Fruit fly (Drosophila melanogaster) whole organism, adult: ENCODE results near the gene CG14234.

Experiments
- CG11617 ChIP-seq: fragments of 200-800 bp; sonication (Bioruptor generic); optimal IDR thresholded peaks from 2 replicates; lab custom pipeline; 2017; ENCODE audit warnings: mild to moderate bottlenecking, missing biosample characterization, missing genetic modification reagents, missing genetic modification characterization
- CG12768 ChIP-seq: fragments of 200-800 bp; sonication (Bioruptor generic); optimal IDR thresholded peaks from 2 replicates; lab custom pipeline; 2017; ENCODE audit warnings: missing biosample characterization, missing genetic modification characterization, mild to moderate bottlenecking, moderate library complexity, missing genetic modification reagents
- CG14711 ChIP-seq: fragments of 200-800 bp; sonication (Bioruptor generic); optimal IDR thresholded peaks from 2 replicates; lab custom pipeline; 2018; ENCODE audit warnings: missing biosample characterization, mild to moderate bottlenecking, missing genetic modification characterization, moderate library complexity
- CG1620 ChIP-seq: fragments of 200-800 bp; sonication (Bioruptor generic); optimal IDR thresholded peaks from 2 replicates; lab custom pipeline; 2016; ENCODE audit warnings: missing biosample characterization, missing genetic modification characterization
- CG33017 ChIP-seq: fragments of 200-800 bp; sonication (Bioruptor generic); optimal IDR thresholded peaks from 2 replicates; lab custom pipeline; 2018; ENCODE audit warnings: missing biosample characterization, mild to moderate bottlenecking, missing genetic modification characterization, moderate library complexity
- CG5204 ChIP-seq: fragments of 200-800 bp; sonication (Bioruptor generic); optimal IDR thresholded peaks from 2 replicates; lab custom pipeline; 2016; ENCODE audit warnings: missing biosample characterization, missing genetic modification characterization
- CG7045 ChIP-seq: fragments of 200-800 bp; sonication (Bioruptor generic); optimal IDR thresholded peaks from 2 replicates; lab custom pipeline; 2017; ENCODE audit warnings: missing biosample characterization, mild to moderate bottlenecking, missing genetic modification characterization
- CG7101 ChIP-seq: fragments of 200-800 bp; sonication (Bioruptor generic); optimal IDR thresholded peaks from 2 replicates; lab custom pipeline; 2018; ENCODE audit warnings: missing biosample characterization, mild to moderate bottlenecking, missing genetic modification characterization, moderate library complexity
- Clk ChIP-seq: fragments of 200-800 bp; sonication (Bioruptor generic); optimal IDR thresholded peaks from 2 replicates; lab custom pipeline; 2017; ENCODE audit warnings: missing biosample characterization, missing genetic modification characterization
- Crg-1 ChIP-seq: fragments of 200-800 bp; sonication (Bioruptor generic); optimal IDR thresholded peaks from 2 replicates; lab custom pipeline; 2016; ENCODE audit warnings: missing biosample characterization, missing genetic modification characterization
- Hr96 ChIP-seq: fragments of 200-800 bp; sonication (Bioruptor generic); optimal IDR thresholded peaks from 2 replicates; lab custom pipeline; 2016; ENCODE audit warnings: missing biosample characterization, missing genetic modification characterization
- Mnt ChIP-seq: fragments of 200-800 bp; sonication (Bioruptor generic); optimal IDR thresholded peaks from 2 replicates; lab custom pipeline; 2016; ENCODE audit warnings: missing biosample characterization, mild to moderate bottlenecking, missing genetic modification characterization
- bab1 ChIP-seq: fragments of 200-800 bp; sonication (Bioruptor generic); optimal IDR thresholded peaks from 3 replicates; lab custom pipeline; 2019; ENCODE audit warnings: missing biosample characterization, mild to moderate bottlenecking, missing genetic modification characterization, moderate library complexity
- cic ChIP-seq: fragments of 200-800 bp; sonication (Bioruptor generic); optimal IDR thresholded peaks from 2 replicates; lab custom pipeline; 2017; ENCODE audit warnings: missing biosample characterization, mild to moderate bottlenecking, missing genetic modification characterization, moderate library complexity
- cnc ChIP-seq, 2 experiments: fragments of >200 bp; optimal IDR thresholded peaks; 2 replicates each; lab custom pipeline; 2017
- kay ChIP-seq: fragments of 200-800 bp; sonication (Bioruptor generic); peaks from one replicate; lab custom pipeline; 2016; ENCODE audit warnings: missing biosample characterization, missing genetic modification characterization, borderline replicate concordance
- ovo ChIP-seq: fragments of 200-800 bp; sonication (Bioruptor generic); optimal IDR thresholded peaks from 2 replicates; lab custom pipeline; 2016; ENCODE audit warnings: missing biosample characterization, missing genetic modification characterization
- pad ChIP-seq: fragments of 200-800 bp; sonication (Bioruptor generic); optimal IDR thresholded peaks from 3 replicates; lab custom pipeline; 2017; ENCODE audit warnings: missing biosample characterization, missing genetic modification characterization, mild to moderate bottlenecking, moderate library complexity, missing genetic modification reagents
- tj ChIP-seq: fragments of 200-800 bp; sonication (Bioruptor generic); optimal IDR thresholded peaks from 3 replicates; lab custom pipeline; 2017; ENCODE audit warnings: missing biosample characterization, mild to moderate bottlenecking, missing genetic modification characterization, moderate library complexity
- toe ChIP-seq: fragments of 200-800 bp; sonication (Bioruptor generic); optimal IDR thresholded peaks from 2 replicates; lab custom pipeline; 2016; ENCODE audit warnings: missing biosample characterization, missing genetic modification characterization

Gene CG14234

DNA sequence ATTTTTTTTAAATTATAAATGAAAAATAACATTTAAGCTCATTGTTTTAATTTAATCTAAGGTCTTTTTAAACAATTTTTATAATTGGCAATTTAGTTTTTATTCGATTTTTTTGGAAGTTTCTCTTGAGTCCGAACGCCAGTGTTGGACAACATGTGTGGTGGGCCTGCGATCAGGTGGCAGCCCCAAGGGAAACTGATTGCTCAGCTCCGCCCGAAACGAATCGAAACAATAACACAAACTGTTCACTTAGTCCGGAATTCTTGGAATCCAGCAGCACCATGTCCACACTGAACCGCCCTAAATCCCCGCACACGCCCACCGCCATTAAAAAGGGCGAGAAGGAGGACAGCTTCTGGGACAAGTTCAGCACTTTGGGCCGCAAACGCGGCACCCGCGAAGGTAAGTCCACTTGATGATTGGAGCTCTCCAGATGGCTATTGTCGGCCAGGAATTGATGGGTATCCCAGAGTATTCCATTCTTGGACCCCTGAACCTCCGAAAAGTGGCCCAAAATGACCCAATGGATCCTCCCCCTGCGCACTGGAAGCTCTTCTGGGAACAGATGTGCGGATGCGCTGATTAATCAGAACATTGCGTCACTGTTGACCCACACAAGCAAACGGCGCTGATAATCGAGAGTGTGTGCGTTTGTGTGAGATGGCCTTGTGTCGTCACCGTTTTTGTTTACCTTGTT, 10.7 kb downstream of the CG14234 start, which contains the start of gene parvin:
parvin (plus strand) TSS at position 134 of the 697 bp plus-strand sequence.
- TF ChIP-seq CG7101 (tag; lab: Kevin White, UChicago) (peak; percentile 27), CG1620 (GFP tag; lab: Kevin White, UChicago) (no peak), CG5204 (no peak), tj (GFP tag; lab: Kevin White, UChicago) (peak; percentile 86)

DNA sequence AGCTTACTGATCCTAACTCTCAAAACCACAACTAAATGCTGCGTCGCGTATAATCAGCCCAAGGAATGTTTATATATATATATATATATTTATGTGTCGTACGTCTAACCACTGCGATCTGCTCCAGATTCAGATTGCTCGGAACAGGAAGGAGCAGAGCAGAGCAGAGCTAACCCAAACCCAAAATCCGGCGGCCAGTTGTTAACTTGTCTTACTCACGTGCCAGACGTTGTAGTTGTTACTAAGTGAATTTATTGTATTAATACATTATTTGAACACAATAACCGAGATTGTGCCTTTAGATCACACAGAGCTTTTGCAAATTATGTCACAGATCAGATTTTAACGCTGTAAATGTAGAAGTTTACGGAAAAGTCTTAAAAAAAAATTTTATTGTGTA, 12.6 kb downstream of the CG14234 start, which contains the start of gene Alr:
Alr (plus strand) TSS at position 301 of the 400 bp plus-strand sequence.
- TF ChIP-seq CG7101 (tag; lab: Kevin White, UChicago) = no peak
- no peak for TF ChIP-seq cic
- no peak for TF ChIP-seq pad
- no peak for TF ChIP-seq kay
- no peak for TF ChIP-seq CG12768
- no peak for TF ChIP-seq CG7045 (GFP tag; lab: Kevin White, UChicago)
- no peak for TF ChIP-seq bab1
- no peak for TF ChIP-seq tj (GFP tag; lab: Kevin White, UChicago)
- no peak for TF ChIP-seq Crg-1 (GFP tag; lab: Kevin White, UChicago)
- no peak for TF ChIP-seq Hr96 (GFP tag; lab: Kevin White, UChicago)
- no peak for TF ChIP-seq CG1620 (GFP tag; lab: Kevin White, UChicago)
- TF ChIP-seq ovo (GFP tag; lab: Kevin White, UChicago) = no peak
- no peak for TF ChIP-seq Clk
- no peak for TF ChIP-seq CG33017 (tag; lab: Kevin White, UChicago)
- TF ChIP-seq CG14711 (tag; lab: Kevin White, UChicago) = no peak
- TF ChIP-seq CG5204 = no peak
- no peak for TF ChIP-seq Mnt (GFP tag; lab: Kevin White, UChicago)

DNA sequence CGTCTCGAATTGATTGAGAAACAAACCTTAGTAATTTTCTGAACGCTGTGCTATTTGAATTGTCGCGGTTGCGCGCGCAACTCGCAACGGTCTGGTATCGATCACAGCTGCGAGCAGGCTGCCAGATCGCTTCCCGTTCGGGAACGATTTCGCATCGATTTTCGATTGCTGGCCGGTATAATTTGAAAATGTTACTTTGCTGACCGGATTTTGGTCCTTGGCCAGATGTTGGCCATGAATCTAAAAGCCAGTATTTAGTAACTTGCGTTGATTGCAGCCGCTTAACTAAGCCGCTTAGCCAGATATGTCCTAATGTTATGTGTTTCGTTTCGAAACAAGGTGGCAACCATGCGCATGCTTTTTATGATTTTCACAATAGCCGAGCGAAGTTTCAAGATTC, 13.2 kb downstream of the CG14234 start:
- TF ChIP-seq Crg-1 (GFP tag; lab: Kevin White, UChicago) = peak; percentile 50
- TF ChIP-seq kay = no peak
- TF ChIP-seq CG12768 = no peak
- TF ChIP-seq CG7101 (tag; lab: Kevin White, UChicago) = no peak
- no peak for TF ChIP-seq toe
- TF ChIP-seq bab1 = peak; percentile 17
- TF ChIP-seq CG1620 (GFP tag; lab: Kevin White, UChicago) = peak; percentile 49
- peak; percentile 33 for TF ChIP-seq CG11617 (GFP tag; lab: Kevin White, UChicago)
- TF ChIP-seq CG14711 (tag; lab: Kevin White, UChicago) = peak; percentile 13
- TF ChIP-seq Mnt (GFP tag; lab: Kevin White, UChicago) = peak; percentile 32
- peak; percentile 76 for TF ChIP-seq tj (GFP tag; lab: Kevin White, UChicago)
- no peak for TF ChIP-seq pad
- no peak for TF ChIP-seq Clk

DNA sequence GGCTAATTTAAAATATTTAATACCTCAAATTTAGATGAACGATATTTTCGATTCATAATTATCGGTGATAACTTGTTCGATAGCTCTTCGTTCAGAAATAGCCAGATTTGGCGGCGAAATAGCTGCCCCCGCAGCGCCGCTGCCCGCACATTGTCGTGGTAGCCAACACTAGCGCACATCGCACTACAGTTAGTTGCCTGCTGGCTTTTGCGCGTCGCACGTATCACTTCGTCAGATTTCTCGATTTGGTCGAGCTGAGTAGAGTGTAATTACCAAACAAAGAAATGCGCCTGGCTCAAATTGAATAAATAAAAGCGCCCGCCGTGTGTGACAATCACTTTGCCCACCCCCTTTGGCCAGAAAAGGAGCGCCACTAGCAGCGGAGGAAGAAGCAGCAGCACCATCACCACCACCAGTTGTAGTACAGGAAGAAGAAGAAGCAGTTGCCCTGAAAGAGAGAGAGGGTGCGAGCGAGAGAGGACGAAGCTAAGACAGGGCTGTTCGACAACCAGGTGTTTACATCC, 15.3 kb downstream of the CG14234 start, which contains the start of gene Abcd3:
Abcd3 (plus strand) TSS at position 145 of the 524 bp plus-strand sequence.
- TF ChIP-seq CG1620 (GFP tag; lab: Kevin White, UChicago) (peak; percentile 0), CG7101 (tag; lab: Kevin White, UChicago) (peak; percentile 63), cnc (optimal IDR thresholded peaks at IDR 0.05; lab: Kevin White, UChicago) (no peak), Crg-1 (GFP tag; lab: Kevin White, UChicago) (peak; percentile 39), CG5204 (no peak), CG11617 (GFP tag; lab: Kevin White, UChicago) (peak; percentile 62), kay (no peak), pad (peak; percentile 64), CG14711 (tag; lab: Kevin White, UChicago) (peak; percentile 59), bab1 (peak; percentile 79), Clk (no peak), ovo (GFP tag; lab: Kevin White, UChicago) (peak; percentile 78), cic (peak; percentile 86), toe (no peak), CG12768 (no peak), Hr96 (GFP tag; lab: Kevin White, UChicago) (no peak), CG33017 (tag; lab: Kevin White, UChicago) (no peak), CG7045 (GFP tag; lab: Kevin White, UChicago) (no peak), tj (GFP tag; lab: Kevin White, UChicago) (peak; percentile 57), Mnt (GFP tag; lab: Kevin White, UChicago) (peak; percentile 91)

DNA sequence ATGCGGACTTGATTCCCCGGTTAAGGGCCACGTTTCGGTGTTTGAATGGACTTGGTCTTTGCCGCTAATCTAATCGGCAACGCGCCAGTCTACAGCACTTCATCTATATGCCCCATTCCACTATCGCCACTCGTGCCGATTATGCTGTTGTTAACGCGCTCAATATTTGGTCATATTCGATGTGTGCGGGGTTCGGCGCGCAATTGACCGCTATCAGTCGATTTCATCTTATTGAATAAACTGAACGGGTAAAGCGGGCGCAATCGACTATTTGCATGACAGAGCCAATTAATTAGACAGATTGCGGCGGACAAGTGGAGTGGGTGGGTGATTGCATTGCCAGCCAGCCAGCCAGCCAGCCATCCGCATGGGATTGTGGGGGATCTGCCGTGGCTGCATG, 17.0 kb downstream of the CG14234 start:
- peak; percentile 38 for TF ChIP-seq Mnt (GFP tag; lab: Kevin White, UChicago)
- TF ChIP-seq cic = peak; percentile 48
- no peak for TF ChIP-seq tj (GFP tag; lab: Kevin White, UChicago)

DNA sequence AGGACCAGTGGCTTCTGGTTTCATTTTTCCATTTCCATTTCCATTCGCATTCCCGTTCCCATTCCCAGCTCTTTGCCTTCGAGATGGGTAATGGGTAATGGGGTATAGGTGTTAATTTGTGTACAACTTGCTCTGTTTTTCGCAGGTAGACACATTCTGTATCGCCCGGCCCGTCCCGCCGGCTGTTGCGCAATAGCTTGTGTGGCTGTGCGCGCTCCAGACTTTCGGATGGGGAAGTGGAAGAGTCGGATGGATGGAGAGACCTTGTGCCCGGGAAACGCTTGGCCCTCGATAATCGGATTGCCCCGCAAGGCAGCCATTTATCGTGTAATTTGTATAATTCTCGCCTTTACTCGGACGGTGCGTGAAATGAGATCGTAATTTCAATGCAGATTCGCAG, 18.3 kb downstream of the CG14234 start:
- no peak for TF ChIP-seq cic
- no peak for TF ChIP-seq bab1
- no peak for TF ChIP-seq CG7045 (GFP tag; lab: Kevin White, UChicago)
- no peak for TF ChIP-seq Hr96 (GFP tag; lab: Kevin White, UChicago)
- no peak for TF ChIP-seq cnc (optimal IDR thresholded peaks at IDR 0.05; lab: Kevin White, UChicago)
- no peak for TF ChIP-seq Crg-1 (GFP tag; lab: Kevin White, UChicago)
- TF ChIP-seq kay = no peak
- TF ChIP-seq CG1620 (GFP tag; lab: Kevin White, UChicago) = no peak
- no peak for TF ChIP-seq Clk
- no peak for TF ChIP-seq toe
